Worm (Caenorhabditis elegans) whole organism, L4 larva: ENCODE measurements around the gene B0361.9.
A peak's percentile ranks its signal among the peaks of the same experiment; 100 is the strongest.

Experiments used
- hlh-30 ChIP-seq: sonication (generic microtip); optimal IDR thresholded peaks from 2 replicates; lab custom pipeline; 2017; ENCODE audit warnings: antibody characterized with exemption, mild to moderate bottlenecking, missing genetic modification characterization, missing compliant biosample characterization; ENCODE audit not compliant: insufficient read depth
- mep-1 ChIP-seq: fragments of 150-350 bp; sonication (generic microtip); optimal IDR thresholded peaks from 3 replicates; lab custom pipeline; 2014; ENCODE audit warnings: missing biosample characterization, missing genetic modification characterization
- unc-39 ChIP-seq: sonication (generic microtip); optimal IDR thresholded peaks from 2 replicates; lab custom pipeline; 2017; ENCODE audit warnings: missing biosample characterization, missing genetic modification characterization
- unc-62 ChIP-seq, 3 experiments: fragments of 150-350 bp in 1 of 3; sonication (generic microtip); optimal IDR thresholded peaks in 2 of 3; peaks in 1 of 3; 1 replicate in 1 of 3; 2 replicates in 2 of 3; lab custom pipeline; 2014 to 2017; ENCODE audit warnings: missing biosample characterization in 3 of 3, missing genetic modification characterization in 3 of 3, missing genetic modification reagents in 3 of 3, missing genotype in 1 of 3

DNA sequence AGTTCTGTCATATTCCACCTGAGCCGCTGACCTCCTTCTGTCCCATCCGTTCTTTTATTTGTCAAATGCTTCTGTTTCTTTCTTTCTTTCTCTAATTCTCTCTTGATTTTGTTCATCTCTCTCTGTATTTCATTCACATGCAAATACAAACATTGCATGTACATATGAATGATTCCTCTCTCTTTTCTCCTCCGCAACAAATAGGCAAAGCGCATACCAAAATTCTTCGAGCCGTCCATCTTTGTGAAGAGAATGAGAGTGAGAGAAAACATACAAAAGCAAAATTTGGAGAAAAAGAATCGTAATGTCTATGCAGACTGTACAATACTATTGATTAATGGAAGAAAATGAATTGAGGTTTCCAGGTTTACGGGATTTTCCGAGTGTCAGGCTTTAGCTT, 17.9 kb upstream of the B0361.9 start:
- TF ChIP-seq unc-39 (tag; lab: Kevin White, UChicago) (no peak), hlh-30 (tag; lab: Kevin White, UChicago) (peak; percentile 23), mep-1 (tag; lab: Kevin White, UChicago) (no peak), unc-62 (GFP tag; optimal IDR thresholded peaks at IDR 0.05 in 1 of 2; lab: Kevin White, UChicago) (peak in 1 of 2 experiments; percentile 53), unc-62 (tag; optimal IDR thresholded peaks at IDR 0.05; lab: Kevin White, UChicago) (no peak)
